Fruit fly (Drosophila melanogaster): ENCODE measurements around the gene CG31810.

Gene CG31810

dm6 chr2L:16859103-16859502, 6.9 kb upstream of the CG31810 start:
- TF ChIP-seq cnc (optimal IDR thresholded peaks at IDR 0.05) (no peak), Mnt (GFP tag; optimal IDR thresholded peaks at IDR 0.05) (no peak), Crg-1 (GFP tag; optimal IDR thresholded peaks at IDR 0.05) (no peak), CG33017 (tag; optimal IDR thresholded peaks at IDR 0.05) (no peak), toe (GFP tag; optimal IDR thresholded peaks at IDR 0.05) (no peak), pad (GFP tag; optimal IDR thresholded peaks at IDR 0.05) (no peak), tj (GFP tag; optimal IDR thresholded peaks at IDR 0.05) (no peak), bab1 (GFP tag; optimal IDR thresholded peaks at IDR 0.05) (no peak), kay (GFP tag; ENCODE audit: borderline replicate concordance) (no peak), ovo (GFP tag; optimal IDR thresholded peaks at IDR 0.05) (no peak), CG1620 (GFP tag; optimal IDR thresholded peaks at IDR 0.05) (no peak), CG7101 (tag; optimal IDR thresholded peaks at IDR 0.05) (no peak), CG12768 (GFP tag; optimal IDR thresholded peaks at IDR 0.05) (no peak), cic (GFP tag; optimal IDR thresholded peaks at IDR 0.05) (no peak), CG11617 (GFP tag; optimal IDR thresholded peaks at IDR 0.05) (no peak), Hr96 (GFP tag; optimal IDR thresholded peaks at IDR 0.05) (no peak), CG14711 (tag; optimal IDR thresholded peaks at IDR 0.05) (no peak)

dm6 chr2L:16858466-16859007, 6.4 kb upstream of the CG31810 start, which contains the start of gene CG31809:
Gene CG31809 (minus strand): TSS chr2L:16858714.
- no peak for TF ChIP-seq CG5204 (GFP tag; optimal IDR thresholded peaks at IDR 0.05)
- TF ChIP-seq pad (GFP tag; optimal IDR thresholded peaks at IDR 0.05), result no peak
- peak; percentile 74 for TF ChIP-seq kay (GFP tag; ENCODE audit: borderline replicate concordance)
- TF ChIP-seq cic (GFP tag; optimal IDR thresholded peaks at IDR 0.05), result no peak
- TF ChIP-seq CG11617 (GFP tag; optimal IDR thresholded peaks at IDR 0.05), result no peak
- TF ChIP-seq bab1 (GFP tag; optimal IDR thresholded peaks at IDR 0.05), result no peak
- TF ChIP-seq ovo (GFP tag; optimal IDR thresholded peaks at IDR 0.05), result no peak
- TF ChIP-seq tj (GFP tag; optimal IDR thresholded peaks at IDR 0.05), result no peak
- no peak for TF ChIP-seq Clk (GFP tag; optimal IDR thresholded peaks at IDR 0.05)
- no peak for TF ChIP-seq CG7045 (GFP tag; optimal IDR thresholded peaks at IDR 0.05)
- no peak for TF ChIP-seq CG14711 (tag; optimal IDR thresholded peaks at IDR 0.05)
- TF ChIP-seq Crg-1 (GFP tag; optimal IDR thresholded peaks at IDR 0.05), result no peak
- TF ChIP-seq CG12768 (GFP tag; optimal IDR thresholded peaks at IDR 0.05), result peak; percentile 9
- TF ChIP-seq Mnt (GFP tag; optimal IDR thresholded peaks at IDR 0.05), result no peak
- TF ChIP-seq CG1620 (GFP tag; optimal IDR thresholded peaks at IDR 0.05), result no peak
- no peak for TF ChIP-seq Hr96 (GFP tag; optimal IDR thresholded peaks at IDR 0.05)

DNA sequence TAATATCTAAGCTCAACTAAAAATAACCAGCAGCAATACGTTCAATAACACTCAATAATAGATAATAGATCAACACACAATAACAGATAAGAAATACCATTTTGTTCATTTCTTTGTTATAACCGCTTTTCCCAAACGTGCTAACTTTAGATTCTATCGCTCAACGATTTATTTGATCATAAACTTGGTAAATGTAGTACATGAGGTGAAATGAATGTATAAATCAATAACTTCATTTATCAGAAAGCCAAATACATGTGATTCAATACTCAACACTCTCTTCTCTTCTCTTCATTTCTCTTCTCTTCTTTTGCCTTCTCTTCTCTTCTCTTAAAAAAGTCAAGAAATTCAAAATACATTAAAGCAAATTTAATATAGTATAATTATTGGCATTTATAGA, 5.5 kb upstream of the CG31810 start:
- no peak for TF ChIP-seq toe (GFP tag; optimal IDR thresholded peaks at IDR 0.05)
- TF ChIP-seq CG12768 (GFP tag; optimal IDR thresholded peaks at IDR 0.05), result no peak
- no peak for TF ChIP-seq cic (GFP tag; optimal IDR thresholded peaks at IDR 0.05)
- no peak for TF ChIP-seq tj (GFP tag; optimal IDR thresholded peaks at IDR 0.05)
- no peak for TF ChIP-seq ovo (GFP tag; optimal IDR thresholded peaks at IDR 0.05)
- no peak for TF ChIP-seq CG14711 (tag; optimal IDR thresholded peaks at IDR 0.05)
- TF ChIP-seq CG7101 (tag; optimal IDR thresholded peaks at IDR 0.05), result no peak
- TF ChIP-seq CG7045 (GFP tag; optimal IDR thresholded peaks at IDR 0.05), result no peak
- TF ChIP-seq Mnt (GFP tag; optimal IDR thresholded peaks at IDR 0.05), result no peak
- TF ChIP-seq CG11617 (GFP tag; optimal IDR thresholded peaks at IDR 0.05), result no peak
- no peak for TF ChIP-seq kay (GFP tag; ENCODE audit: borderline replicate concordance)
- no peak for TF ChIP-seq CG33017 (tag; optimal IDR thresholded peaks at IDR 0.05)
- no peak for TF ChIP-seq Crg-1 (GFP tag; optimal IDR thresholded peaks at IDR 0.05)
- no peak for TF ChIP-seq cnc (optimal IDR thresholded peaks at IDR 0.05)
- no peak for TF ChIP-seq CG5204 (GFP tag; optimal IDR thresholded peaks at IDR 0.05)

DNA sequence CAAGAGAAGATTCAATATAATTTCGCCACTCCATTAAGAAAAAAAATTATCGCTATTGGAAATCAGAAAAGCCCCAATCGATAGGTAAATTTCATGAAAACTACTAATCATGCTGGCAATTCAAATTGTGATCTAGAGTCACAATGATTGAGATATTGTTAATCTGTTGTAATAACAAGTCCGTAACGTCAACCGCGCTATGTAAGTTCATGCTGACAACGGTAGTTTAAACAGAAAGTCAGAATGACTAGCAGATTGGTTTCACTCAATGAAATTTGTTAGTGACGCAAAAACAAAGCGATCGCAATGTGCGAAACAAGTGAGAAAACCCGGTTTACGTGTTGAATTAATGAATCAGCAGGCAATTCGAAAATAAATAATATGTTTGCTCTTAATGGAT, 5.0 kb upstream of the CG31810 start:
- no peak for TF ChIP-seq toe (GFP tag; optimal IDR thresholded peaks at IDR 0.05)
- TF ChIP-seq Crg-1 (GFP tag; optimal IDR thresholded peaks at IDR 0.05), result no peak
- TF ChIP-seq Mnt (GFP tag; optimal IDR thresholded peaks at IDR 0.05), result no peak
- no peak for TF ChIP-seq Clk (GFP tag; optimal IDR thresholded peaks at IDR 0.05)
- no peak for TF ChIP-seq bab1 (GFP tag; optimal IDR thresholded peaks at IDR 0.05)
- no peak for TF ChIP-seq pad (GFP tag; optimal IDR thresholded peaks at IDR 0.05)
- peak; percentile 16 for TF ChIP-seq kay (GFP tag; ENCODE audit: borderline replicate concordance)
- TF ChIP-seq ovo (GFP tag; optimal IDR thresholded peaks at IDR 0.05), result no peak
- TF ChIP-seq cnc (optimal IDR thresholded peaks at IDR 0.05), result peak in 1 of 2 experiments; percentile 94
- TF ChIP-seq Hr96 (GFP tag; optimal IDR thresholded peaks at IDR 0.05), result no peak
- no peak for TF ChIP-seq tj (GFP tag; optimal IDR thresholded peaks at IDR 0.05)
- no peak for TF ChIP-seq cic (GFP tag; optimal IDR thresholded peaks at IDR 0.05)

- no peak for TF ChIP-seq CG5204 (GFP tag; optimal IDR thresholded peaks at IDR 0.05)
- peak in 1 of 2 experiments; percentile 81 for TF ChIP-seq cnc (optimal IDR thresholded peaks at IDR 0.05)
Measured at dm6 chr2L:16850442-16850841, 1.7 kb downstream of the CG31810 start.

DNA sequence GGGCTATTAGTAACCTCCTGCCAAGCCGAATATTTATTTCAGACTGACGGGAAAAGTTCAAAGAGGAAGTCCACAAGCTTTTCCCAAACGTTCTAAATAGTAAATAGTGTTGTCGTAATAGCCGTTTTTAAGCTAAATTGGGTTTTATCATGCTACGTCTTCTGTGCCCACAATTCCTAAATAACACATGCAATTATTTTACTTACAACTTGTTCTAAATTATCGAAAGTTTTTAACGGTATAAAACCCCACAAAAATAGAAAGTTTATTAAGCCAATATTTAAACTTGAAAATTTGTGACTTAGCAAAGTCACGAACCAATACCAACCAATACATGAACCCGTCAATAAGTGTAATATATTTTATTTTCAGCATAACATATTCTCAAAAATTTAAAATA, 3.5 kb downstream of the CG31810 start, which contains the start of gene CG13284:
Gene CG13284 (minus strand): TSS at position 47 of the 400 bp plus-strand sequence.
- peak; percentile 15 for TF ChIP-seq CG12768 (GFP tag; optimal IDR thresholded peaks at IDR 0.05)
- TF ChIP-seq CG1620 (GFP tag; optimal IDR thresholded peaks at IDR 0.05), result no peak

- TF ChIP-seq kay (GFP tag; ENCODE audit: borderline replicate concordance) (peak; percentile 87), toe (GFP tag; optimal IDR thresholded peaks at IDR 0.05) (no peak)
Measured at dm6 chr2L:16847948-16848347, 4.2 kb downstream of the CG31810 start.

Measured in whole organism, adult.